Worm (Caenorhabditis elegans) whole organism, young adult: ENCODE data around the gene R04B3.3.

Experiments
- B0019.2 ChIP-seq: fragments of 200-800 bp; sonication (Bioruptor generic); conservative IDR thresholded peaks from 2 replicates; pipeline ENCODE4 v1.3.6; 2022; ENCODE audit warnings: missing genetic modification reagents, missing genetic modification characterization, missing compliant biosample characterization
- B0261.1 ChIP-seq: sonication (generic microtip); optimal IDR thresholded peaks from 2 replicates; lab custom pipeline; 2016; ENCODE audit warnings: mild to moderate bottlenecking, missing genetic modification characterization, moderate library complexity, missing compliant biosample characterization
- C17E4.6 ChIP-seq: fragments of 200-800 bp; sonication (Bioruptor generic); IDR thresholded peaks from 2 replicates; pipeline ENCODE4 v1.3.6; 2022; ENCODE audit warnings: missing genetic modification reagents, missing genetic modification characterization, missing compliant biosample characterization
- F37B4.10 ChIP-seq: fragments of 200-800 bp; sonication (Bioruptor generic); IDR thresholded peaks from 2 replicates; pipeline ENCODE4 v1.3.6; 2022; ENCODE audit warnings: missing genetic modification characterization, missing compliant biosample characterization
- F55B11.4 ChIP-seq: sonication (generic microtip); optimal IDR thresholded peaks from 2 replicates; lab custom pipeline; 2016; ENCODE audit warnings: missing compliant biosample characterization, missing genetic modification characterization, borderline replicate concordance; ENCODE audit not compliant: insufficient read depth
- K11D2.4 ChIP-seq: fragments of 200-800 bp; sonication (Bioruptor generic); IDR thresholded peaks from 2 replicates; pipeline ENCODE4 v1.3.6; 2022; ENCODE audit warnings: missing genetic modification reagents, missing genetic modification characterization, missing compliant biosample characterization
- K12H6.12 ChIP-seq: fragments of 200-800 bp; sonication (Bioruptor generic); optimal IDR thresholded peaks from 2 replicates; lab custom pipeline; 2018; ENCODE audit warnings: mild to moderate bottlenecking, missing genetic modification characterization, missing compliant biosample characterization
- Y53F4B.3 ChIP-seq: fragments of 200-800 bp; sonication (Bioruptor generic); IDR thresholded peaks from 2 replicates; pipeline ENCODE4 v1.3.6; 2022; ENCODE audit warnings: missing genetic modification reagents, missing genetic modification characterization, missing compliant biosample characterization
- Y56A3A.18 ChIP-seq: fragments of 200-800 bp; sonication (Bioruptor generic); IDR thresholded peaks from 2 replicates; pipeline ENCODE4 v1.3.6; 2022; ENCODE audit warnings: missing genetic modification reagents, missing genetic modification characterization, missing compliant biosample characterization
- Y67H2A.10 ChIP-seq: fragments of 200-800 bp; sonication (Bioruptor generic); conservative IDR thresholded peaks from 2 replicates; pipeline ENCODE4 v1.3.6; 2022; ENCODE audit warnings: missing genetic modification reagents, missing genetic modification characterization, missing compliant biosample characterization
- Y95B8A.8 ChIP-seq: fragments of 200-800 bp; sonication (Bioruptor generic); IDR thresholded peaks from 2 replicates; pipeline ENCODE4 v1.3.6; 2022; ENCODE audit warnings: missing genetic modification reagents, missing genetic modification characterization, missing compliant biosample characterization
- ZK185.1 ChIP-seq: sonication (generic microtip); optimal IDR thresholded peaks from 2 replicates; lab custom pipeline; 2016; ENCODE audit warnings: mild to moderate bottlenecking, missing genetic modification characterization, missing compliant biosample characterization; ENCODE audit not compliant: poor library complexity, severe bottlenecking
- akir-1 ChIP-seq: fragments of 200-800 bp; sonication (Bioruptor generic); optimal IDR thresholded peaks from 2 replicates; lab custom pipeline; 2018; ENCODE audit warnings: mild to moderate bottlenecking, missing genetic modification characterization, moderate library complexity, missing compliant biosample characterization
- ama-1 ChIP-seq, 3 experiments: fragments of 150-350 bp in 1 of 3; sonication (generic microtip) in 2 of 3; optimal IDR thresholded peaks; 2 replicates each; lab custom pipeline; 2014 to 2018; ENCODE audit warnings: missing biosample characterization in 2 of 3, missing genetic modification characterization in 2 of 3, missing genetic modification reagents in 2 of 3
- atf-7 ChIP-seq: sonication (generic microtip); optimal IDR thresholded peaks from 2 replicates; lab custom pipeline; 2017; ENCODE audit warnings: mild to moderate bottlenecking, missing genetic modification characterization, missing compliant biosample characterization
- bed-2 ChIP-seq: fragments of 200-800 bp; sonication (Bioruptor generic); IDR thresholded peaks from 2 replicates; pipeline ENCODE4 v1.3.6; 2022; ENCODE audit warnings: missing genetic modification reagents, missing genetic modification characterization, missing compliant biosample characterization
- cebp-1 ChIP-seq, 2 experiments: fragments of 200-800 bp in 1 of 2; sonication (Bioruptor generic) in 1 of 2; sonication (generic microtip) in 1 of 2; IDR thresholded peaks in 1 of 2; optimal IDR thresholded peaks in 1 of 2; 2 replicates each; pipeline versions ENCODE4 v1.3.6 to Lab custom; 2017 to 2022; ENCODE audit warnings: missing compliant biosample characterization in 2 of 2, missing genetic modification characterization in 2 of 2, mild to moderate bottlenecking in 1 of 2, missing genetic modification reagents in 1 of 2, moderate library complexity in 1 of 2
- cebp-2 ChIP-seq: fragments of 200-800 bp; sonication (Bioruptor generic); IDR thresholded peaks from 2 replicates; pipeline ENCODE4 v1.3.6; 2022; ENCODE audit warnings: missing genetic modification characterization, missing compliant biosample characterization
- ceh-27 ChIP-seq: fragments of 200-800 bp; sonication (Bioruptor generic); optimal IDR thresholded peaks from 2 replicates; lab custom pipeline; 2018; ENCODE audit warnings: mild to moderate bottlenecking, missing genetic modification characterization, moderate library complexity, missing compliant biosample characterization
- ceh-40 ChIP-seq: fragments of 200-800 bp; sonication (Bioruptor generic); IDR thresholded peaks from 2 replicates; pipeline ENCODE4 v1.3.6; 2022; ENCODE audit warnings: missing genetic modification characterization, missing compliant biosample characterization
- die-1 ChIP-seq: sonication (generic microtip); optimal IDR thresholded peaks from 2 replicates; lab custom pipeline; 2016; ENCODE audit warnings: missing genotype, mild to moderate bottlenecking, missing genetic modification characterization, missing compliant biosample characterization
- dox-1 ChIP-seq: fragments of 200-800 bp; sonication (Bioruptor generic); IDR thresholded peaks from 2 replicates; pipeline ENCODE4 v1.3.6; 2022; ENCODE audit warnings: missing genetic modification reagents, missing genetic modification characterization, missing compliant biosample characterization
- egl-18 ChIP-seq: fragments of 200-800 bp; sonication (Bioruptor generic); IDR thresholded peaks from 2 replicates; pipeline ENCODE4 v1.3.6; 2022; ENCODE audit warnings: missing genetic modification reagents, missing genetic modification characterization, missing compliant biosample characterization
- egl-44 ChIP-seq: fragments of 200-800 bp; sonication (Bioruptor generic); IDR thresholded peaks from 2 replicates; pipeline ENCODE4 v1.3.6; 2022; ENCODE audit warnings: missing genetic modification reagents, missing genetic modification characterization, missing compliant biosample characterization
- ekl-4 ChIP-seq: fragments of 200-800 bp; sonication (Bioruptor generic); IDR thresholded peaks from 2 replicates; pipeline ENCODE4 v1.3.6; 2022; ENCODE audit warnings: missing genetic modification reagents, missing genetic modification characterization, missing compliant biosample characterization
- hrde-1 ChIP-seq: sonication (generic microtip); optimal IDR thresholded peaks from 2 replicates; lab custom pipeline; 2016; ENCODE audit warnings: missing genetic modification characterization, mild to moderate bottlenecking, missing compliant biosample characterization, moderate library complexity, missing genotype, missing genetic modification reagents, borderline replicate concordance
- lin-35 ChIP-seq, 3 experiments: fragments of 150-350 bp in 2 of 3; sonication (generic microtip) in 1 of 3; optimal IDR thresholded peaks; 2 replicates each; lab custom pipeline; 2014 to 2018; ENCODE audit warnings: missing biosample characterization in 3 of 3, missing genetic modification characterization in 3 of 3, missing genetic modification reagents in 3 of 3
- madf-3 ChIP-seq: fragments of 200-800 bp; sonication (Bioruptor generic); IDR thresholded peaks from 2 replicates; pipeline ENCODE4 v1.3.6; 2022; ENCODE audit warnings: missing genetic modification reagents, missing genetic modification characterization, missing compliant biosample characterization
- madf-8 ChIP-seq: fragments of 200-800 bp; sonication (Bioruptor generic); conservative IDR thresholded peaks from 2 replicates; pipeline ENCODE4 v1.3.6; 2022; ENCODE audit warnings: missing genetic modification reagents, missing genetic modification characterization, missing compliant biosample characterization
- mes-4 ChIP-seq: sonication (generic microtip); optimal IDR thresholded peaks from 2 replicates; lab custom pipeline; 2016; ENCODE audit warnings: missing genotype, missing genetic modification characterization, missing compliant biosample characterization
- nfya-2 ChIP-seq: fragments of 200-800 bp; sonication (Bioruptor generic); IDR thresholded peaks from 2 replicates; pipeline ENCODE4 v1.3.6; 2022; ENCODE audit warnings: missing genetic modification reagents, missing genetic modification characterization, missing compliant biosample characterization
- nhr-179 ChIP-seq: sonication (generic microtip); optimal IDR thresholded peaks from 2 replicates; lab custom pipeline; 2016; ENCODE audit warnings: mild to moderate bottlenecking, missing genetic modification characterization, missing compliant biosample characterization
- rpc-1 ChIP-seq, 2 experiments: fragments of 150-350 bp in 1 of 2; sonication (generic microtip) in 1 of 2; optimal IDR thresholded peaks; 2 replicates each; lab custom pipeline; 2014 to 2018; ENCODE audit warnings: missing biosample characterization in 1 of 2, missing genetic modification characterization in 1 of 2, missing genetic modification reagents in 1 of 2, missing genotype in 1 of 2
- snpc-1.3 ChIP-seq: sonication (generic microtip); optimal IDR thresholded peaks from 2 replicates; lab custom pipeline; 2017; ENCODE audit warnings: missing genetic modification characterization, mild to moderate bottlenecking, missing compliant biosample characterization, antibody characterized with exemption, moderate library complexity, missing genotype, missing genetic modification reagents; ENCODE audit not compliant: insufficient read depth
- snpc-3.4 ChIP-seq: sonication (generic microtip); optimal IDR thresholded peaks from 2 replicates; lab custom pipeline; 2017; ENCODE audit warnings: missing genetic modification characterization, mild to moderate bottlenecking, missing compliant biosample characterization, antibody characterized with exemption, moderate library complexity, missing genotype, missing genetic modification reagents
- somi-1 ChIP-seq: fragments of 200-800 bp; sonication (Bioruptor generic); optimal IDR thresholded peaks from 2 replicates; lab custom pipeline; 2018; ENCODE audit warnings: mild to moderate bottlenecking, missing genetic modification characterization, missing compliant biosample characterization
- tbp1 ChIP-seq: fragments of 200-800 bp; sonication (Bioruptor generic); optimal IDR thresholded peaks from 2 replicates; lab custom pipeline; 2018; ENCODE audit warnings: mild to moderate bottlenecking, missing genetic modification characterization, missing compliant biosample characterization
- unc-130 ChIP-seq: sonication (generic microtip); optimal IDR thresholded peaks from 2 replicates; lab custom pipeline; 2016; ENCODE audit warnings: missing genetic modification reagents, missing genetic modification characterization, missing compliant biosample characterization
- unc-62 ChIP-seq: fragments of 150-350 bp; optimal IDR thresholded peaks from 2 replicates; lab custom pipeline; 2014; ENCODE audit warnings: missing biosample characterization, missing genetic modification reagents, missing genetic modification characterization
- zfh-2 ChIP-seq: fragments of 200-800 bp; sonication (Bioruptor generic); conservative IDR thresholded peaks from 2 replicates; pipeline ENCODE4 v1.3.6; 2022; ENCODE audit warnings: missing genetic modification reagents, missing genetic modification characterization, missing compliant biosample characterization
- zim-3 ChIP-seq: sonication (generic microtip); optimal IDR thresholded peaks from 2 replicates; lab custom pipeline; 2017; ENCODE audit warnings: mild to moderate bottlenecking, missing genetic modification characterization, moderate library complexity, missing compliant biosample characterization

The R04B3.3 gene

ce11 chrX:2459793-2460192 is 16.0 kb downstream of the R04B3.3 start, which contains the start of gene fox-1:
Gene fox-1 (minus strand): TSS chrX:2459893.
- no peak for TF ChIP-seq atf-7 (tag; lab: Kevin White, UChicago)
- TF ChIP-seq F55B11.4 (tag; lab: Kevin White, UChicago): no peak
- TF ChIP-seq Y95B8A.8 (GFP tag; lab: Robert Waterston, UW): no peak
- TF ChIP-seq bed-2: no peak
- no peak for TF ChIP-seq Y53F4B.3 (GFP tag; lab: Robert Waterston, UW)
- TF ChIP-seq somi-1 (GFP tag; lab: Kevin White, UChicago): no peak

ce11 chrX:2457461-2457860 is 18.3 kb downstream of the R04B3.3 start:
- TF ChIP-seq tbp1 (GFP tag; lab: Kevin White, UChicago) (no peak), atf-7 (tag; lab: Kevin White, UChicago) (no peak), die-1 (tag; lab: Kevin White, UChicago) (no peak), mes-4 (tag; lab: Kevin White, UChicago) (no peak), unc-130 (GFP tag; lab: Kevin White, UChicago) (no peak), F55B11.4 (tag; lab: Kevin White, UChicago) (no peak), ceh-40 (GFP tag; lab: Robert Waterston, UW) (no peak), dox-1 (GFP tag; lab: Robert Waterston, UW) (no peak), zfh-2 (GFP tag; lab: Robert Waterston, UW) (no peak), ama-1 (optimal IDR thresholded peaks at IDR 0.05; lab: Kevin White, UChicago) (no peak), ama-1 (GFP tag; optimal IDR thresholded peaks at IDR 0.05; lab: Kevin White, UChicago) (no peak), rpc-1 (optimal IDR thresholded peaks at IDR 0.05; lab: Kevin White, UChicago) (no peak), rpc-1 (tag; optimal IDR thresholded peaks at IDR 0.05; lab: Kevin White, UChicago) (no peak), B0019.2 (GFP tag; lab: Robert Waterston, UW) (no peak), lin-35 (GFP tag; optimal IDR thresholded peaks at IDR 0.05; lab: Kevin White, UChicago) (no peak), Y67H2A.10 (no peak), akir-1 (no peak), bed-2 (no peak), unc-62 (GFP tag; lab: Kevin White, UChicago) (no peak), K11D2.4 (GFP tag; lab: Robert Waterston, UW) (no peak), F37B4.10 (GFP tag; lab: Robert Waterston, UW) (no peak)

- peak; percentile 0 for TF ChIP-seq K12H6.12
- TF ChIP-seq snpc-3.4 (tag; lab: Kevin White, UChicago): no peak
- no peak for TF ChIP-seq madf-3
- no peak for TF ChIP-seq B0019.2 (GFP tag; lab: Robert Waterston, UW)
- TF ChIP-seq ekl-4 (GFP tag; lab: Robert Waterston, UW): no peak
These were observed 19.6 kb downstream of the R04B3.3 start for ce11 chrX:2456141-2456540.

- TF ChIP-seq Y67H2A.10: no peak
- no peak for TF ChIP-seq cebp-1 (GFP tag; IDR thresholded peaks at IDR 0.05; lab: Robert Waterston, UW)
- TF ChIP-seq cebp-1 (tag; optimal IDR thresholded peaks at IDR 0.05; lab: Kevin White, UChicago): peak; percentile 10
These were observed 20.9 kb downstream of the R04B3.3 start for ce11 chrX:2454914-2455313.

- TF ChIP-seq nfya-2 (no peak), nhr-179 (tag; lab: Kevin White, UChicago) (no peak), egl-18 (no peak), mes-4 (tag; lab: Kevin White, UChicago) (no peak), hrde-1 (tag; lab: Kevin White, UChicago) (no peak), B0261.1 (tag; lab: Kevin White, UChicago) (no peak), ceh-27 (GFP tag; lab: Kevin White, UChicago) (no peak), ZK185.1 (tag; lab: Kevin White, UChicago) (no peak), egl-44 (GFP tag; lab: Robert Waterston, UW) (no peak), zim-3 (tag; lab: Kevin White, UChicago) (no peak), madf-8 (GFP tag; lab: Robert Waterston, UW) (no peak), Y56A3A.18 (GFP tag; lab: Robert Waterston, UW) (no peak), C17E4.6 (GFP tag; lab: Robert Waterston, UW) (no peak), cebp-2 (no peak), snpc-1.3 (no peak)
These were observed 23.1 kb downstream of the R04B3.3 start for ce11 chrX:2452716-2453115.
